Worm (Caenorhabditis elegans) whole organism, late embryonic: ENCODE data around the gene R13H4.7.

Experiments
- C08G9.2 ChIP-seq: sonication (generic microtip); optimal IDR thresholded peaks from 2 replicates; lab custom pipeline; 2016; ENCODE audit warnings: mild to moderate bottlenecking, missing genetic modification characterization, moderate library complexity, missing compliant biosample characterization
- C38D4.7 ChIP-seq: fragments of 200-800 bp; sonication (Bioruptor generic); optimal IDR thresholded peaks from 2 replicates; lab custom pipeline; 2018; ENCODE audit warnings: mild to moderate bottlenecking, missing genetic modification characterization, moderate library complexity, missing compliant biosample characterization
- F13H6.1 ChIP-seq: sonication (generic microtip); optimal IDR thresholded peaks from 2 replicates; lab custom pipeline; 2016; ENCODE audit warnings: missing genetic modification characterization, missing compliant biosample characterization
- K02D7.2 ChIP-seq: sonication (generic microtip); optimal IDR thresholded peaks from 2 replicates; lab custom pipeline; 2017; ENCODE audit warnings: mild to moderate bottlenecking, missing genetic modification characterization, missing compliant biosample characterization
- K09A11.1 ChIP-seq: sonication (generic microtip); optimal IDR thresholded peaks from 2 replicates; lab custom pipeline; 2017; ENCODE audit warnings: antibody characterized with exemption, mild to moderate bottlenecking, missing genetic modification characterization, missing compliant biosample characterization; ENCODE audit not compliant: insufficient read depth
- T23F11.4 ChIP-seq: fragments of 200-800 bp; sonication (Bioruptor generic); optimal IDR thresholded peaks from 2 replicates; lab custom pipeline; 2018; ENCODE audit warnings: mild to moderate bottlenecking, missing genetic modification characterization, missing compliant biosample characterization
- ahr-1 ChIP-seq: sonication (generic microtip); optimal IDR thresholded peaks from 2 replicates; lab custom pipeline; 2016; ENCODE audit warnings: missing genetic modification characterization, missing compliant biosample characterization
- ceh-18 ChIP-seq: sonication (generic microtip); optimal IDR thresholded peaks from 2 replicates; lab custom pipeline; 2016; ENCODE audit warnings: missing genetic modification characterization, missing compliant biosample characterization
- ceh-19 ChIP-seq: fragments of 200-800 bp; sonication (Bioruptor generic); optimal IDR thresholded peaks from 2 replicates; lab custom pipeline; 2018; ENCODE audit warnings: mild to moderate bottlenecking, missing genetic modification characterization, missing compliant biosample characterization
- ceh-22 ChIP-seq: sonication (generic microtip); optimal IDR thresholded peaks from 2 replicates; lab custom pipeline; 2017; ENCODE audit warnings: missing biosample characterization, missing genetic modification characterization
- ceh-24 ChIP-seq: sonication (generic microtip); optimal IDR thresholded peaks from 2 replicates; lab custom pipeline; 2016; ENCODE audit warnings: mild to moderate bottlenecking, missing genetic modification characterization, missing compliant biosample characterization
- ceh-30 ChIP-seq: fragments of 150-350 bp; optimal IDR thresholded peaks from 2 replicates; lab custom pipeline; 2014; ENCODE audit warnings: missing biosample characterization, missing genetic modification characterization
- ceh-31 ChIP-seq: sonication (generic microtip); optimal IDR thresholded peaks from 2 replicates; lab custom pipeline; 2016; ENCODE audit warnings: missing genetic modification characterization, missing compliant biosample characterization
- ceh-34 ChIP-seq: sonication (generic microtip); optimal IDR thresholded peaks from 2 replicates; lab custom pipeline; 2016; ENCODE audit warnings: mild to moderate bottlenecking, missing genetic modification characterization, missing compliant biosample characterization
- ceh-45 ChIP-seq: fragments of 200-800 bp; sonication (Bioruptor generic); IDR thresholded peaks from 2 replicates; pipeline ENCODE4 v1.3.6; 2022; ENCODE audit warnings: missing genetic modification reagents, missing genetic modification characterization, missing compliant biosample characterization
- ceh-48 ChIP-seq: sonication (generic microtip); optimal IDR thresholded peaks from 2 replicates; lab custom pipeline; 2016; ENCODE audit warnings: missing genetic modification characterization, inconsistent platforms, missing compliant biosample characterization
- ceh-6 ChIP-seq: fragments of 200-800 bp; sonication (Bioruptor generic); optimal IDR thresholded peaks from 2 replicates; lab custom pipeline; 2018; ENCODE audit warnings: mild to moderate bottlenecking, missing genetic modification characterization, missing compliant biosample characterization
- ceh-9 ChIP-seq: sonication (generic microtip); optimal IDR thresholded peaks from 2 replicates; lab custom pipeline; 2016; ENCODE audit warnings: mild to moderate bottlenecking, missing genetic modification characterization, inconsistent platforms, missing compliant biosample characterization
- elt-2 ChIP-seq: sonication (generic microtip); optimal IDR thresholded peaks from 2 replicates; lab custom pipeline; 2016; ENCODE audit warnings: missing genetic modification reagents, missing genetic modification characterization, missing compliant biosample characterization
- fax-1 ChIP-seq: sonication (generic microtip); optimal IDR thresholded peaks from 2 replicates; lab custom pipeline; 2016; ENCODE audit warnings: missing genotype, missing genetic modification characterization, missing compliant biosample characterization
- fkh-10 ChIP-seq: fragments of 150-350 bp; optimal IDR thresholded peaks from 2 replicates; lab custom pipeline; 2014; ENCODE audit warnings: missing biosample characterization, missing genetic modification reagents, missing genetic modification characterization
- fkh-6 ChIP-seq: sonication (generic microtip); optimal IDR thresholded peaks from 2 replicates; lab custom pipeline; 2016; ENCODE audit warnings: missing genetic modification characterization, missing compliant biosample characterization
- gmeb-2 ChIP-seq: sonication (generic microtip); optimal IDR thresholded peaks from 2 replicates; lab custom pipeline; 2016; ENCODE audit warnings: missing genetic modification characterization, inconsistent platforms, missing compliant biosample characterization
- hlh-13 ChIP-seq: fragments of 200-800 bp; sonication (Bioruptor generic); optimal IDR thresholded peaks from 2 replicates; lab custom pipeline; 2018; ENCODE audit warnings: mild to moderate bottlenecking, missing genetic modification characterization, missing compliant biosample characterization
- hlh-15 ChIP-seq: sonication (generic microtip); optimal IDR thresholded peaks from 2 replicates; lab custom pipeline; 2016; ENCODE audit warnings: missing genetic modification characterization, missing compliant biosample characterization
- hlh-30 ChIP-seq: sonication (generic microtip); optimal IDR thresholded peaks from 2 replicates; lab custom pipeline; 2017; ENCODE audit warnings: antibody characterized with exemption, missing genetic modification characterization, missing compliant biosample characterization; ENCODE audit not compliant: insufficient read depth
- hlh-6 ChIP-seq: sonication (generic microtip); optimal IDR thresholded peaks from 2 replicates; lab custom pipeline; 2016; ENCODE audit warnings: missing genotype, missing genetic modification characterization, missing compliant biosample characterization
- hlh-8 ChIP-seq: sonication (generic microtip); optimal IDR thresholded peaks from 2 replicates; lab custom pipeline; 2016; ENCODE audit warnings: missing genotype, missing genetic modification characterization, missing compliant biosample characterization
- lin-11 ChIP-seq: fragments of 200-800 bp; sonication (Bioruptor generic); optimal IDR thresholded peaks from 2 replicates; lab custom pipeline; 2018; ENCODE audit warnings: mild to moderate bottlenecking, missing genetic modification characterization, missing compliant biosample characterization
- mec-3 ChIP-seq: sonication (generic microtip); optimal IDR thresholded peaks from 2 replicates; lab custom pipeline; 2016; ENCODE audit warnings: borderline replicate concordance, missing genetic modification characterization, missing compliant biosample characterization
- nfya-1 ChIP-seq: sonication (generic microtip); optimal IDR thresholded peaks from 2 replicates; lab custom pipeline; 2017; ENCODE audit warnings: missing genetic modification characterization, mild to moderate bottlenecking, missing compliant biosample characterization, antibody characterized with exemption, moderate library complexity
- nhr-11 ChIP-seq: fragments of 150-350 bp; optimal IDR thresholded peaks from 2 replicates; lab custom pipeline; 2014; ENCODE audit warnings: missing biosample characterization, missing genetic modification characterization
- nhr-232 ChIP-seq: sonication (generic microtip); optimal IDR thresholded peaks from 2 replicates; lab custom pipeline; 2016; ENCODE audit warnings: missing genetic modification characterization, missing compliant biosample characterization
- odd-2 ChIP-seq: sonication (generic microtip); optimal IDR thresholded peaks from 2 replicates; lab custom pipeline; 2017; ENCODE audit warnings: antibody characterized with exemption, mild to moderate bottlenecking, missing genetic modification characterization, missing compliant biosample characterization
- pax-1 ChIP-seq: fragments of 150-350 bp; optimal IDR thresholded peaks from 2 replicates; lab custom pipeline; 2014; ENCODE audit warnings: missing biosample characterization, missing genetic modification characterization
- pha-2 ChIP-seq: sonication (generic microtip); optimal IDR thresholded peaks from 2 replicates; lab custom pipeline; 2017; ENCODE audit warnings: mild to moderate bottlenecking, missing genetic modification characterization, missing compliant biosample characterization
- pha-4 ChIP-seq: fragments of 150-350 bp; optimal IDR thresholded peaks from 2 replicates; lab custom pipeline; 2018; ENCODE audit warnings: missing biosample characterization, missing genetic modification reagents, missing genetic modification characterization
- ref-2 ChIP-seq: sonication (generic microtip); optimal IDR thresholded peaks from 2 replicates; lab custom pipeline; 2016; ENCODE audit warnings: missing genetic modification characterization, missing compliant biosample characterization
- unc-42 ChIP-seq: sonication (generic microtip); optimal IDR thresholded peaks from 2 replicates; lab custom pipeline; 2016; ENCODE audit warnings: missing genotype, missing genetic modification characterization, missing compliant biosample characterization
- zip-5 ChIP-seq: sonication (generic microtip); optimal IDR thresholded peaks from 2 replicates; lab custom pipeline; 2016; ENCODE audit warnings: missing genetic modification characterization, missing compliant biosample characterization
- ztf-16 ChIP-seq: sonication (generic microtip); optimal IDR thresholded peaks from 2 replicates; lab custom pipeline; 2017; ENCODE audit warnings: missing genetic modification characterization, missing compliant biosample characterization

The R13H4.7 gene

ce11 chrV:11868142-11868541 lies at the start of gene R13H4.7:
R13H4.7 (minus strand) TSS chrV:11868242.
- no peak for TF ChIP-seq ref-2 (tag; lab: Kevin White, UChicago)
- no peak for TF ChIP-seq hlh-15 (tag; lab: Kevin White, UChicago)
- TF ChIP-seq ceh-18 (tag; lab: Kevin White, UChicago), result no peak
- no peak for TF ChIP-seq ahr-1
- no peak for TF ChIP-seq zip-5
- TF ChIP-seq nfya-1, result no peak
- no peak for TF ChIP-seq fkh-6 (tag; lab: Kevin White, UChicago)
- no peak for TF ChIP-seq ceh-45 (GFP tag; lab: Robert Waterston, UW)
- no peak for TF ChIP-seq ceh-31 (tag; lab: Kevin White, UChicago)
- TF ChIP-seq C38D4.7 (GFP tag; lab: Kevin White, UChicago), result no peak
- no peak for TF ChIP-seq K09A11.1 (tag; lab: Kevin White, UChicago)
- no peak for TF ChIP-seq ceh-24 (tag; lab: Kevin White, UChicago)
- no peak for TF ChIP-seq hlh-30 (tag; lab: Kevin White, UChicago)
- TF ChIP-seq hlh-13 (GFP tag; lab: Kevin White, UChicago), result no peak
- no peak for TF ChIP-seq pha-2 (tag; lab: Kevin White, UChicago)
- no peak for TF ChIP-seq F13H6.1 (tag; lab: Kevin White, UChicago)
- no peak for TF ChIP-seq nhr-11 (tag; lab: Kevin White, UChicago)
- no peak for TF ChIP-seq fax-1 (tag; lab: Kevin White, UChicago)
- no peak for TF ChIP-seq elt-2 (tag; lab: Kevin White, UChicago)

ce11 chrV:11917186-11917585 lies 49.1 kb upstream of the R13H4.7 start, which contains the start of gene R31.2:
R31.2 (plus strand) TSS chrV:11917573.
- TF ChIP-seq K02D7.2 (tag; lab: Kevin White, UChicago) (no peak), elt-2 (tag; lab: Kevin White, UChicago) (no peak), ceh-48 (tag; lab: Kevin White, UChicago) (no peak), ceh-18 (tag; lab: Kevin White, UChicago) (no peak), odd-2 (tag; lab: Kevin White, UChicago) (no peak), pha-4 (tag; lab: Kevin White, UChicago) (no peak), hlh-15 (tag; lab: Kevin White, UChicago) (no peak), unc-42 (tag; lab: Kevin White, UChicago) (no peak), K09A11.1 (tag; lab: Kevin White, UChicago) (no peak), mec-3 (no peak), gmeb-2 (no peak), hlh-8 (tag; lab: Kevin White, UChicago) (no peak)
- TF ChIP-seq, all 69 proteins: peak for 0

- TF ChIP-seq unc-42 (tag; lab: Kevin White, UChicago) (no peak), ceh-34 (tag; lab: Kevin White, UChicago) (no peak), ztf-16 (tag; lab: Kevin White, UChicago) (no peak), pha-2 (tag; lab: Kevin White, UChicago) (no peak)
These were observed 45.2 kb upstream of the R13H4.7 start for ce11 chrV:11913283-11913682.

DNA sequence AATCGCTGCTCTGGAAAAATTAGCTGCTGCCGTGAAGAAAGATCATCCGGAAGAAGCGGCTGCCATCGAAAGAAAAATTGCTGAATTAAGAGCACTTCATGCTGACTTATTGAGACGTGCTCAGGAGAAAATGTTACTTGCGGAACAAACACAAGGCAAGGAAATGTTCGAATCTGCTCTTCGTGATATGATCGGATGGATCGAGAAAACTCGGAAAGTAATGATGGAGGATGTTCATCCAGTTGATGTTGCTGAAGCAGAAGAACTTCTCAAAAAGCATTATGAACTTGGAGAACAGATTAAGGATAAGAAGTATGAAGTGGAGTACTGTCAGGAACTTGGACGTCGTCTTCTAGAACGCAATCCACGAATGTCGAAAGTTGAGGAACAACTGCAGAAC lies 37.9 kb upstream of the R13H4.7 start:
- TF ChIP-seq ceh-19 (no peak), fkh-10 (GFP tag; lab: Kevin White, UChicago) (no peak), ceh-24 (tag; lab: Kevin White, UChicago) (no peak), pax-1 (tag; lab: Kevin White, UChicago) (no peak), C08G9.2 (tag; lab: Kevin White, UChicago) (no peak), lin-11 (tag; lab: Kevin White, UChicago) (no peak), ceh-30 (no peak), hlh-6 (no peak), zip-5 (no peak), nhr-232 (tag; lab: Kevin White, UChicago) (no peak), ceh-22 (tag; lab: Kevin White, UChicago) (no peak), pha-2 (tag; lab: Kevin White, UChicago) (no peak), ceh-6 (GFP tag; lab: Kevin White, UChicago) (no peak), T23F11.4 (GFP tag; lab: Kevin White, UChicago) (no peak), ceh-9 (tag; lab: Kevin White, UChicago) (no peak), ceh-34 (tag; lab: Kevin White, UChicago) (no peak), ztf-16 (tag; lab: Kevin White, UChicago) (no peak)
- TF ChIP-seq, all 69 proteins: peak for 0
